Worm (Caenorhabditis elegans): ENCODE data around the gene T01B7.13.

ce11 chrII:8701619-8702350 lies 13.4 kb upstream of the T01B7.13 start, which contains the start of gene sphk-1:
- no peak for TF ChIP-seq R02D3.7 (tag; optimal IDR thresholded peaks at IDR 0.05)
- no peak for TF ChIP-seq ceh-16 (tag; optimal IDR thresholded peaks at IDR 0.05)
- TF ChIP-seq nhr-237 (tag; optimal IDR thresholded peaks at IDR 0.05): no peak
- TF ChIP-seq snpc-4 (tag; optimal IDR thresholded peaks at IDR 0.05): no peak
- TF ChIP-seq ztf-11 (tag; optimal IDR thresholded peaks at IDR 0.05): no peak
- TF ChIP-seq fos-1 (tag; optimal IDR thresholded peaks at IDR 0.05): no peak
- no peak for TF ChIP-seq nhr-6 (tag; optimal IDR thresholded peaks at IDR 0.05)
- no peak for TF ChIP-seq elt-1 (tag; optimal IDR thresholded peaks at IDR 0.05)
- no peak for TF ChIP-seq lin-39 (tag; optimal IDR thresholded peaks at IDR 0.05)
